Worm (Caenorhabditis elegans): ENCODE data around the gene F21C10.9.

- TF ChIP-seq ztf-23 (GFP tag; IDR thresholded peaks at IDR 0.05) (no peak), klf-2 (GFP tag; conservative IDR thresholded peaks at IDR 0.05) (no peak), med-1 (GFP tag; optimal IDR thresholded peaks at IDR 0.05; ENCODE audit: insufficient read depth) (no peak), ref-1 (GFP tag; conservative IDR thresholded peaks at IDR 0.05) (no peak), T22C8.4 (GFP tag; IDR thresholded peaks at IDR 0.05) (no peak), ztf-29 (GFP tag; IDR thresholded peaks at IDR 0.05) (no peak), tab-1 (GFP tag; IDR thresholded peaks at IDR 0.05) (no peak), flt-1 (GFP tag; IDR thresholded peaks at IDR 0.05) (no peak)
These were observed 42.8 kb upstream of the F21C10.9 start, which contains the start of gene pitr-3 for ce11 chrV:9141297-9141696.

Data from whole organism, midembryonic.